Worm (Caenorhabditis elegans) whole organism, L1 larva: ENCODE results near the gene T04H1.5.

Experiments used
- ama-1 ChIP-seq: fragments of 150-350 bp; optimal IDR thresholded peaks from 2 replicates; lab custom pipeline; 2014
- efl-1 ChIP-seq, 4 experiments: fragments of 150-350 bp; optimal IDR thresholded peaks in 3 of 4; peaks in 1 of 4; 1 replicate in 1 of 4; 2 replicates in 3 of 4; lab custom pipeline; 2014; ENCODE audit warnings: missing biosample characterization in 2 of 4, missing genetic modification characterization in 2 of 4, missing genetic modification reagents in 2 of 4
- fos-1 ChIP-seq: fragments of 150-350 bp; optimal IDR thresholded peaks from 2 replicates; lab custom pipeline; 2014; ENCODE audit warnings: missing biosample characterization, missing genetic modification characterization
- lin-39 ChIP-seq: fragments of 150-350 bp; optimal IDR thresholded peaks from 2 replicates; lab custom pipeline; 2014; ENCODE audit warnings: missing biosample characterization, missing genetic modification reagents, missing genetic modification characterization
- lsy-2 ChIP-seq, 2 experiments: fragments of 150-350 bp; optimal IDR thresholded peaks; 2 replicates each; lab custom pipeline; 2014; ENCODE audit warnings: missing biosample characterization in 2 of 2, missing genetic modification characterization in 2 of 2
- mep-1 ChIP-seq: fragments of 150-350 bp; optimal IDR thresholded peaks from 2 replicates; lab custom pipeline; 2014; ENCODE audit warnings: missing biosample characterization, missing genetic modification characterization
- nhr-11 ChIP-seq: fragments of 150-350 bp; optimal IDR thresholded peaks from 2 replicates; lab custom pipeline; 2014; ENCODE audit warnings: missing biosample characterization, missing genetic modification characterization
- nhr-237 ChIP-seq: fragments of 150-350 bp; optimal IDR thresholded peaks from 2 replicates; lab custom pipeline; 2014; ENCODE audit warnings: missing biosample characterization, missing genetic modification characterization
- nhr-85 ChIP-seq: sonication (generic microtip); peaks from one replicate; lab custom pipeline; 2016; ENCODE audit warnings: missing genetic modification characterization, inconsistent platforms, missing compliant biosample characterization
- rnt-1 ChIP-seq: sonication (generic microtip); optimal IDR thresholded peaks from 2 replicates; lab custom pipeline; 2016; ENCODE audit warnings: mild to moderate bottlenecking, missing genetic modification characterization, moderate library complexity, missing compliant biosample characterization
- snpc-4 ChIP-seq: fragments of 150-350 bp; optimal IDR thresholded peaks from 2 replicates; lab custom pipeline; 2014; ENCODE audit warnings: missing biosample characterization, missing genetic modification characterization
- unc-130 ChIP-seq: fragments of 150-350 bp; optimal IDR thresholded peaks from 2 replicates; lab custom pipeline; 2017; ENCODE audit warnings: missing biosample characterization, missing genetic modification characterization, inconsistent platforms

DNA sequence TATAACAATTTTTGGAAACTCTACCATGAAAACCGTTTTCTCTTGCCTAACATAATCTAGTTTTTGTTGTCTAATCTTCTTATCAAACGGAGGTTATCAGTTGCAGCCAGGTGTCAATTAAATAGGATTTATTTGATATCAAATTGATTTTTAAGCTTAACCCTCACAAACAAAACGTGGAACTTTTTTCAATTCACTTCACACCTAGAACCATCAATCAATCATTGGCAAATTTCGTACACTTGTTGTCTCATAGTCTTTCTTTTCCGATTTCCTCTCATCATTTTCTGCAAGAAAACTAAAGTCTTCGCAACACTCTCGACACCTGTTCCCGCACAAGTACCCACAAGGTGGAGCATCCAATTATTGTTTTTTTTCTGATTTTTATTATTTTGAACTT lies 42.5 kb upstream of the T04H1.5 start:
- TF ChIP-seq rnt-1 (tag; lab: Kevin White, UChicago) (peak; percentile 24), efl-1 (optimal IDR thresholded peaks at IDR 0.05; lab: Kevin White, UChicago) (no peak), efl-1 (GFP tag; optimal IDR thresholded peaks at IDR 0.05 in 1 of 2; lab: Kevin White, UChicago) (no peak), lsy-2 (tag; optimal IDR thresholded peaks at IDR 0.05; lab: Kevin White, UChicago) (no peak), lin-39 (tag; lab: Kevin White, UChicago) (no peak), nhr-11 (tag; lab: Kevin White, UChicago) (no peak), ama-1 (lab: Kevin White, UChicago) (no peak), nhr-237 (no peak), fos-1 (no peak), nhr-85 (no peak), unc-130 (no peak), mep-1 (no peak), snpc-4 (no peak)
